Fruit fly (Drosophila melanogaster) ovary, adult (tissue): ENCODE data around the gene CG14313.

Source experiments
- CG17801 ChIP-seq: fragments of 200-800 bp; optimal IDR thresholded peaks from 2 replicates; lab custom pipeline; 2019; ENCODE audit warnings: missing biosample characterization, mild to moderate bottlenecking, missing genetic modification characterization, moderate library complexity; ENCODE audit not compliant: partially characterized antibody

CG14313 gene

dm6 chr3R:18191867-18192266 lies at the start of gene CG14313:
CG14313 (minus strand) TSS chr3R:18191967.
- no peak for TF ChIP-seq CG17801 (GFP tag; lab: Kevin White, UChicago)

- no peak for TF ChIP-seq CG17801 (GFP tag; lab: Kevin White, UChicago)
These were observed 44.1 kb upstream of the CG14313 start, which contains the start of gene repo for dm6 chr3R:18235879-18236278. repo (plus strand) TSS chr3R:18236192.

dm6 chr3R:18234699-18235257 lies 43.0 kb upstream of the CG14313 start:
- TF ChIP-seq CG17801 (GFP tag; lab: Kevin White, UChicago) = no peak

- TF ChIP-seq CG17801 (GFP tag; lab: Kevin White, UChicago) = no peak
These were observed 40.4 kb upstream of the CG14313 start for dm6 chr3R:18232187-18232586.

dm6 chr3R:18230229-18230628 lies 38.5 kb upstream of the CG14313 start:
- TF ChIP-seq CG17801 (GFP tag; lab: Kevin White, UChicago) = no peak

dm6 chr3R:18228713-18229222 lies 37.0 kb upstream of the CG14313 start:
- TF ChIP-seq CG17801 (GFP tag; lab: Kevin White, UChicago) = no peak

- TF ChIP-seq CG17801 (GFP tag; lab: Kevin White, UChicago) = no peak
These were observed 35.6 kb upstream of the CG14313 start for dm6 chr3R:18227385-18227784.

- TF ChIP-seq CG17801 (GFP tag; lab: Kevin White, UChicago) = no peak
These were observed 35.0 kb upstream of the CG14313 start for dm6 chr3R:18226809-18227157.

- TF ChIP-seq CG17801 (GFP tag; lab: Kevin White, UChicago) = peak; percentile 12
These were observed 34.5 kb upstream of the CG14313 start, which contains the start of the genes CG7168 and Mdh2 for dm6 chr3R:18226043-18226808. CG7168 (minus strand) TSS chr3R:18226082. Mdh2 (plus strand) TSS chr3R:18226396.

- peak; percentile 73 for TF ChIP-seq CG17801 (GFP tag; lab: Kevin White, UChicago)
These were observed 31.7 kb upstream of the CG14313 start, which contains the start of the genes mTerf5 and Non3 for dm6 chr3R:18223434-18223833. mTerf5 (minus strand) TSS chr3R:18223682. Non3 (plus strand) TSS chr3R:18223722.

dm6 chr3R:18220211-18220749 lies 28.5 kb upstream of the CG14313 start, which contains the start of the genes CG7988 and CG7183:
CG7988 (plus strand) TSS chr3R:18220526.
CG7183 (minus strand) TSS chr3R:18220699.
- peak; percentile 98 for TF ChIP-seq CG17801 (GFP tag; lab: Kevin White, UChicago)

dm6 chr3R:18215900-18216299 lies 24.1 kb upstream of the CG14313 start, which contains the start of gene CG14314:
CG14314 (plus strand) TSS chr3R:18216142.
- TF ChIP-seq CG17801 (GFP tag; lab: Kevin White, UChicago) = no peak

- TF ChIP-seq CG17801 (GFP tag; lab: Kevin White, UChicago) = peak; percentile 36
These were observed 23.5 kb upstream of the CG14313 start for dm6 chr3R:18215300-18215699.

- no peak for TF ChIP-seq CG17801 (GFP tag; lab: Kevin White, UChicago)
These were observed 16.7 kb upstream of the CG14313 start, which contains the start of gene CG44158 for dm6 chr3R:18208479-18208878. CG44158 (plus strand) TSS chr3R:18208779.

dm6 chr3R:18199885-18200249 lies 8.1 kb upstream of the CG14313 start:
- no peak for TF ChIP-seq CG17801 (GFP tag; lab: Kevin White, UChicago)
